Fruit fly (Drosophila melanogaster): ENCODE results near the gene CG46397.

- TF ChIP-seq Myc (optimal IDR thresholded peaks at IDR 0.05) (no peak), Sin3A (optimal IDR thresholded peaks at IDR 0.05) (no peak), h (optimal IDR thresholded peaks at IDR 0.05) (no peak)
These were observed 35.7 kb downstream of the CG46397 start for dm6 chr2L:8982584-8983302.
